Fruit fly (Drosophila melanogaster) whole organism, embryonic: ENCODE measurements around the gene sdk.

Experiments used
- D19A ChIP-seq: fragments of 200-800 bp; optimal IDR thresholded peaks from 3 replicates; lab custom pipeline; 2019; ENCODE audit warnings: missing biosample characterization, mild to moderate bottlenecking, missing genetic modification characterization, moderate library complexity
- Eip74EF ChIP-seq, 2 experiments: fragments of 200-800 bp in 1 of 2; fragments of >200 bp in 1 of 2; sonication (Bioruptor generic) in 1 of 2; optimal IDR thresholded peaks; 2 replicates each; lab custom pipeline; 2017 to 2019; ENCODE audit warnings: missing biosample characterization in 2 of 2, missing genetic modification characterization in 2 of 2, mild to moderate bottlenecking in 1 of 2, moderate library complexity in 1 of 2

DNA sequence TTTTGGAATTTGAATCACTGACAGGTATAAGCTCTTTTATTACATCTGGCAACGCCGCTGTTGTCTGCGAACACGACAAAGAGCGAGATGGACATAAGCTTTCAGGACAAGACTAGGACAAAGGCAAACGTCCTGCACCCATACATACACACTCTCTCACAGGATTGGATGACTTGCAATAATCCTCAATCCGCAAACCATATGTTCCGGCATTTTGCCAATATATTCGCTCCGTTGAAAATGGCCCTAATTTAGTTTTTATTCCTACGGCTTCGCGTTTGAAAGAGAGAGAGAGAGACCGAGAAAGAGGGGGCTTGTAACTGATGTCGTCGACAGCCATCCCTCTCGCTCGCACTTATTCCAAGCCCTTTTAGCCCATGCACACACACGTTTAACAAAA, 32.4 kb upstream of the sdk start:
- TF ChIP-seq D19A, result no peak
- TF ChIP-seq Eip74EF (GFP tag; optimal IDR thresholded peaks at IDR 0.05; lab: Kevin White, UChicago), result no peak
